Fruit fly (Drosophila melanogaster) whole organism, wandering third instar larva: ENCODE data around the gene CG5107.

Experiments used
- Dfd ChIP-seq: fragments of >200 bp; optimal IDR thresholded peaks from 2 replicates; lab custom pipeline; 2017; ENCODE audit warnings: missing biosample characterization, missing genetic modification characterization
- Dif ChIP-seq: fragments of 200-275, 200-300 bp; sonication (Bioruptor generic); optimal IDR thresholded peaks from 2 replicates; lab custom pipeline; 2018; ENCODE audit warnings: missing biosample characterization, missing genetic modification characterization; ENCODE audit not compliant: partially characterized antibody
- HLH106 ChIP-seq: fragments of 200-800 bp; optimal IDR thresholded peaks from 3 replicates; lab custom pipeline; 2019; ENCODE audit warnings: missing biosample characterization, mild to moderate bottlenecking, missing genetic modification characterization, moderate library complexity
- Hr83 ChIP-seq: fragments of 200-300 bp; sonication (Bioruptor generic); optimal IDR thresholded peaks from 2 replicates; lab custom pipeline; 2016; ENCODE audit warnings: missing biosample characterization, mild to moderate bottlenecking, missing genetic modification characterization, moderate library complexity; ENCODE audit not compliant: poor library complexity, severe bottlenecking
- Sp1 ChIP-seq: fragments of 200-800 bp; sonication (Bioruptor generic); optimal IDR thresholded peaks from 3 replicates; lab custom pipeline; 2019; ENCODE audit warnings: missing biosample characterization, mild to moderate bottlenecking, missing genetic modification characterization, moderate library complexity
- Vsx2 ChIP-seq: fragments of 200-300, 225-300 bp; sonication (Bioruptor generic); optimal IDR thresholded peaks from 2 replicates; lab custom pipeline; 2018; ENCODE audit warnings: missing biosample characterization, missing genetic modification characterization; ENCODE audit not compliant: partially characterized antibody
- dl ChIP-seq, 2 experiments: fragments of 175-275, 200-275 bp in 1 of 2; fragments of 200-275 bp in 1 of 2; sonication (Bioruptor generic); optimal IDR thresholded peaks; lab custom pipeline; 2018; ENCODE audit warnings: mild to moderate bottlenecking in 2 of 2, missing biosample characterization in 2 of 2, missing genetic modification characterization in 2 of 2, moderate library complexity in 2 of 2; ENCODE audit not compliant: partially characterized antibody in 2 of 2, insufficient read depth in 1 of 2
- foxo ChIP-seq, 2 experiments: fragments of 200-800 bp; sonication (Bioruptor generic); optimal IDR thresholded peaks; 2 replicates in 1 of 2; 3 replicates in 1 of 2; lab custom pipeline; 2016 to 2017; ENCODE audit warnings: missing biosample characterization in 2 of 2, missing genetic modification characterization in 2 of 2
- pan ChIP-seq: fragments of >200 bp; optimal IDR thresholded peaks from 2 replicates; lab custom pipeline; 2017
- psq ChIP-seq: fragments of 200-800 bp; sonication (Bioruptor generic); optimal IDR thresholded peaks from 3 replicates; lab custom pipeline; 2017; ENCODE audit warnings: missing biosample characterization, mild to moderate bottlenecking, missing genetic modification characterization, moderate library complexity
- sage ChIP-seq: fragments of 200-800 bp; sonication (Bioruptor generic); optimal IDR thresholded peaks from 2 replicates; lab custom pipeline; 2016; ENCODE audit warnings: missing biosample characterization, mild to moderate bottlenecking, missing genetic modification characterization
- sv ChIP-seq: fragments of 200-800 bp; sonication (Bioruptor generic); optimal IDR thresholded peaks from 3 replicates; lab custom pipeline; 2016; ENCODE audit warnings: missing biosample characterization, missing genetic modification characterization
- tai ChIP-seq: sonication (Bioruptor generic); optimal IDR thresholded peaks from 2 replicates; lab custom pipeline; 2016; ENCODE audit warnings: missing biosample characterization, missing genetic modification characterization
- usp ChIP-seq: fragments of >200 bp; optimal IDR thresholded peaks from 2 replicates; lab custom pipeline; 2017; ENCODE audit warnings: missing biosample characterization, missing genetic modification characterization

DNA sequence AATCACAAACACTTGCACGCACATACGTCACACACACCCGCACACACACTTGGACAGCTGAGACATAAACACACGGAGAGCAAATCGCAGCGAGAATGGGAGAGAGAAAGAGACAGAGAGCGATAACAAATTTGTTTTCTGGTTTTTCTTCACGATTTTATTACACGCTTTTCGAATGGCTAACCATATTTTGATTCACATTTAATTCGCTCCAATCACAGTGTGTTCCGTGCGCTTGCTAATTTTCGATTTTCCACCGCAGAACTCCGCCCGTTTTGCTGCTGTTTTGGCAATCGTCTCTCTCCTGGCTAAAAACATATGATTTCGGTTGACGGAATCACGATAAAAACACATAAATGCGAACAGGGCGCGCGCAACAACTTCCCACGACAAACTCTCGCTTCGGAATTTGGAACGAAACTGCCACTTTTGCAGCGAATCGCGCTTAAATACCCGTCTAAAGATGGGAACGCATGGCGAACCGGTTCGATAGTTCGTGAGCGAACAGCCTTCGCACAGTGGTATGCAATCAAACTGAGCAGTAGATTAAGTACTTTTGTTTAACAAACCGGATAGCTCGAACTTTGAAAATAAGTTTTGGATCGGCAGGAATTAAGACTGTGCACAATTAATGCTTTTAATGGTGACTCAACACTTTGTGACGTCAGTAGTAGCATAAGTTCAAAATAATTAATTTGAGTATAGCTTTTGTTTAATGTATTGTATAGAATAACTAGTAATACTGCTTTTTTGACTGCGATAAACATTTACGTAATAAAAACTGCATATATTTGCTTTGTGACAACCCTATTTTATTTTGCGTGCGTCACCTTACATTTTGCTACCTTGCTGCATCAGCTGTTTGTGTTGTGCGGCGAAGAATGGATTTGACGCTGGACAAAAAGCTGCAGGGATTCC is 32.1 kb upstream of the CG5107 start, which contains the start of the genes Fur1 and Vps33B:
- TF ChIP-seq tai (GFP tag; lab: Kevin White, UChicago) (no peak), usp (GFP tag; lab: Kevin White, UChicago) (no peak), Dfd (no peak), HLH106 (tag; lab: Kevin White, UChicago) (peak; percentile 96), Hr83 (peak; percentile 95), pan (no peak), Dif (peak; percentile 71), dl (GFP tag; optimal IDR thresholded peaks at IDR 0.05; lab: Kevin White, UChicago; ENCODE audit: insufficient read depth in 1 of 2, partially characterized antibody in 2 of 2) (peak in 1 of 2 experiments; percentile 33), sage (GFP tag; lab: Kevin White, UChicago) (peak; percentile 89), sv (GFP tag; lab: Kevin White, UChicago) (peak; percentile 99), foxo (GFP tag; optimal IDR thresholded peaks at IDR 0.05; lab: Kevin White, UChicago) (peak; percentile 85 to 98), psq (GFP tag; lab: Kevin White, UChicago) (peak; percentile 88), Vsx2 (no peak), Sp1 (GFP tag; lab: Kevin White, UChicago) (peak; percentile 94)
